Worm (Caenorhabditis elegans) whole organism, L2 larva: Measurements from ENCODE around the gene Y54G2A.76.

ENCODE experiments used
- elt-1 ChIP-seq: fragments of 150-350 bp; optimal IDR thresholded peaks from 2 replicates; lab custom pipeline; 2014; ENCODE audit warnings: missing biosample characterization, missing genetic modification characterization
- nhr-12 ChIP-seq: fragments of 150-350 bp; optimal IDR thresholded peaks from 2 replicates; lab custom pipeline; 2014; ENCODE audit warnings: missing biosample characterization, missing genetic modification characterization
- nhr-129 ChIP-seq: fragments of 150-350 bp; optimal IDR thresholded peaks from 2 replicates; lab custom pipeline; 2014; ENCODE audit warnings: missing biosample characterization, missing genetic modification characterization
- nhr-25 ChIP-seq: fragments of 150-350 bp; sonication (generic microtip); optimal IDR thresholded peaks from 3 replicates; lab custom pipeline; 2014; ENCODE audit warnings: missing biosample characterization, missing genetic modification characterization
- snpc-4 ChIP-seq: fragments of 150-350 bp; optimal IDR thresholded peaks from 2 replicates; lab custom pipeline; 2014; ENCODE audit warnings: missing biosample characterization, missing genetic modification characterization
- ztf-11 ChIP-seq: sonication (generic microtip); optimal IDR thresholded peaks from 2 replicates; lab custom pipeline; 2017; ENCODE audit warnings: missing biosample characterization, missing genetic modification characterization

DNA sequence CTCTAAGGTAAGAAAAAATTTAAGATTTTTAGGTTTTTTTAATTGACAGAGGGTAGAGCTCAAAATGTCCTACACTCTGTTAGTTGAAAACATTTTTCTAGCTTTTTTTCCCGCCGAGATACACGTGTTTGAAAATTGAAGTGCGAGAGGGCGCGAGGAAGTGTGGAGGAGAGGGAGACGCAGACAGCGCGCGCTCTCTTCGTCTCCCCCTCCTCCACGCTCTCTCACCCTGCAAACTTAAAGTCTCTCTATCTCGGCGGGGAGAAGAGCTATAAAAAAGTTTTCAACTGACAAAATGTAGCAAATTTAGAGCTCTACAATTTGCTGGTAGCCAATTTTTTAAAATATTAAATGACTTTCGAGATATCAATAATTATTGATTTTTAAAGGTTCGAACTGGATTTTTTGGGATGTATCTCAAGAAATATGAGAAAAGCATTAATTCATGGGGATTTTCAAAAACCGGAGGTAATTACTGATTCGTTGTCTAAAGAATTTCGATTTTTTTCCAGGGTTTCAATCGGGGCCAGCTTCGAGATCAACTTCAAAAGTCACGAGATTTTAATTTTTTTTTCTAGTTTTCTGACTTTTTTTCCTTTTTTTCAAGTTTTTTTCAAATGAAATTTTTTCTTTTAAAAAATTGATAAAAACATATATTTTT, 44.0 kb upstream of the Y54G2A.76 start:
- TF ChIP-seq snpc-4 (no peak), ztf-11 (tag; lab: Kevin White, UChicago) (no peak), nhr-129 (tag; lab: Kevin White, UChicago) (no peak), elt-1 (tag; lab: Kevin White, UChicago) (no peak), nhr-25 (peak; percentile 67), nhr-12 (tag; lab: Kevin White, UChicago) (no peak)
